Worm (Caenorhabditis elegans): ENCODE measurements around the gene sym-2.

Gene sym-2

ce11 chrII:9188380-9188779 lies at the start of gene sym-2:
sym-2 (minus strand) TSS chrII:9188480.
- no peak for TF ChIP-seq rbr-2 (tag; optimal IDR thresholded peaks at IDR 0.05)
- no peak for TF ChIP-seq tag-97 (GFP tag; IDR thresholded peaks at IDR 0.05)
- no peak for TF ChIP-seq F10B5.3 (tag; optimal IDR thresholded peaks at IDR 0.05)
- TF ChIP-seq dpl-1 (GFP tag; optimal IDR thresholded peaks at IDR 0.05) = no peak
- no peak for TF ChIP-seq nhr-10 (tag; optimal IDR thresholded peaks at IDR 0.05)
- TF ChIP-seq saeg-2 (GFP tag; IDR thresholded peaks at IDR 0.05) = no peak
- no peak for TF ChIP-seq ZK546.5 (tag; optimal IDR thresholded peaks at IDR 0.05)
- TF ChIP-seq dmd-6 (GFP tag; IDR thresholded peaks at IDR 0.05) = no peak

- TF ChIP-seq nhr-28 (tag; optimal IDR thresholded peaks at IDR 0.05) (peak; percentile 1), madf-9 (GFP tag; conservative IDR thresholded peaks at IDR 0.05) (no peak), nhr-42 (GFP tag; IDR thresholded peaks at IDR 0.05) (no peak)
Observed at ce11 chrII:9237719-9238118, 49.4 kb upstream of the sym-2 start.

ce11 chrII:9236972-9237371 lies 48.7 kb upstream of the sym-2 start:
- TF ChIP-seq vab-7 (GFP tag; IDR thresholded peaks at IDR 0.05) = no peak
- no peak for TF ChIP-seq nhr-237 (tag; optimal IDR thresholded peaks at IDR 0.05)
- TF ChIP-seq fos-1 (tag; optimal IDR thresholded peaks at IDR 0.05) = no peak
- peak; percentile 63 for TF ChIP-seq aha-1 (tag)
- TF ChIP-seq lin-38 (GFP tag; IDR thresholded peaks at IDR 0.05) = no peak
- TF ChIP-seq zip-2 (tag; optimal IDR thresholded peaks at IDR 0.05) = no peak

- TF ChIP-seq ceh-28 (tag; optimal IDR thresholded peaks at IDR 0.05) (no peak), rbr-2 (tag; optimal IDR thresholded peaks at IDR 0.05) (no peak), ztf-7 (tag; optimal IDR thresholded peaks at IDR 0.05) (no peak), lsy-2 (tag; optimal IDR thresholded peaks at IDR 0.05) (no peak), T20F7.1 (GFP tag; optimal IDR thresholded peaks at IDR 0.05) (no peak), zfp-3 (GFP tag; conservative IDR thresholded peaks at IDR 0.05) (no peak), lir-3 (tag; optimal IDR thresholded peaks at IDR 0.05) (no peak), arid-1 (GFP tag; conservative IDR thresholded peaks at IDR 0.05) (no peak), fkh-10 (GFP tag; optimal IDR thresholded peaks at IDR 0.05) (no peak), daf-19 (GFP tag; conservative IDR thresholded peaks at IDR 0.05) (no peak), mes-2 (tag; optimal IDR thresholded peaks at IDR 0.05; ENCODE audit: poor library complexity, severe bottlenecking) (no peak), dmd-9 (GFP tag; IDR thresholded peaks at IDR 0.05) (no peak), spr-3 (GFP tag; optimal IDR thresholded peaks at IDR 0.05) (no peak), nhr-25 (tag; optimal IDR thresholded peaks at IDR 0.05; ENCODE audit: borderline replicate concordance, insufficient read depth) (no peak), zip-2 (tag; optimal IDR thresholded peaks at IDR 0.05) (no peak), mdl-1 (tag; optimal IDR thresholded peaks at IDR 0.05) (no peak), ceh-82 (tag; optimal IDR thresholded peaks at IDR 0.05) (no peak), lin-38 (GFP tag; IDR thresholded peaks at IDR 0.05) (no peak), F44E2.7 (GFP tag; IDR thresholded peaks at IDR 0.05) (no peak)
Observed at ce11 chrII:9236283-9236682, 48.0 kb upstream of the sym-2 start, which contains the start of gene T26C5.3. T26C5.3 (plus strand) TSS chrII:9236583.

ce11 chrII:9233813-9234212 lies 45.5 kb upstream of the sym-2 start:
- no peak for TF ChIP-seq nhr-111 (GFP tag; optimal IDR thresholded peaks at IDR 0.05)
- TF ChIP-seq daf-16 (GFP tag; optimal IDR thresholded peaks at IDR 0.05) = no peak
- no peak for TF ChIP-seq daf-16 (tag; optimal IDR thresholded peaks at IDR 0.05)
- TF ChIP-seq nhr-28 (tag; optimal IDR thresholded peaks at IDR 0.05) = peak; percentile 28
- no peak for TF ChIP-seq gei-8 (GFP tag; optimal IDR thresholded peaks at IDR 0.05)
- TF ChIP-seq lin-15B (tag; optimal IDR thresholded peaks at IDR 0.05) = no peak
- peak; percentile 52 for TF ChIP-seq mxl-3 (GFP tag; optimal IDR thresholded peaks at IDR 0.05)
- no peak for TF ChIP-seq dmd-6 (GFP tag; IDR thresholded peaks at IDR 0.05)
- TF ChIP-seq ztf-7 (tag; optimal IDR thresholded peaks at IDR 0.05) = no peak
- no peak for TF ChIP-seq hmg-1.1 (GFP tag; IDR thresholded peaks at IDR 0.05)
- TF ChIP-seq Y75B8A.6 (GFP tag; IDR thresholded peaks at IDR 0.05) = no peak
- TF ChIP-seq unc-62 (GFP tag; optimal IDR thresholded peaks at IDR 0.05 in 1 of 2) = peak in 1 of 2 experiments; percentile 63
- no peak for TF ChIP-seq unc-62 (tag; optimal IDR thresholded peaks at IDR 0.05)
- TF ChIP-seq duxl-1 (tag; optimal IDR thresholded peaks at IDR 0.05; ENCODE audit: poor library complexity) = no peak
- TF ChIP-seq spr-1 (tag; optimal IDR thresholded peaks at IDR 0.05) = no peak
- TF ChIP-seq mep-1 (tag; optimal IDR thresholded peaks at IDR 0.05) = no peak
- TF ChIP-seq dmd-8 (GFP tag; IDR thresholded peaks at IDR 0.05) = no peak
